Fruit fly (Drosophila melanogaster) whole organism, embryonic: ENCODE results near the gene CG13384.

Source experiments
- Atf-2 ChIP-seq: fragments of 200-800 bp; sonication (Bioruptor generic); optimal IDR thresholded peaks from 2 replicates; lab custom pipeline; 2016; ENCODE audit warnings: missing biosample characterization, missing genetic modification characterization
- Blimp-1 ChIP-seq: fragments of 200-800 bp; sonication (Bioruptor generic); optimal IDR thresholded peaks from 3 replicates; lab custom pipeline; 2018; ENCODE audit warnings: missing biosample characterization, missing genetic modification characterization, mild to moderate bottlenecking, moderate library complexity, missing genetic modification reagents
- CG10321 ChIP-seq: fragments of 200-800 bp; sonication (Bioruptor generic); IDR thresholded peaks from 2 replicates; pipeline ENCODE4 v1.3.6; 2022; ENCODE audit warnings: missing biosample characterization, missing genetic modification characterization
- CG10979 ChIP-seq: fragments of 200-800 bp; sonication (Bioruptor generic); optimal IDR thresholded peaks from 2 replicates; lab custom pipeline; 2018; ENCODE audit warnings: missing biosample characterization, mild to moderate bottlenecking, missing genetic modification characterization, moderate library complexity
- CG11398 ChIP-seq: fragments of 200-800 bp; sonication (Bioruptor generic); optimal IDR thresholded peaks from 2 replicates; lab custom pipeline; 2016; ENCODE audit warnings: missing biosample characterization, missing genetic modification characterization
- CG17359 ChIP-seq: fragments of 200-800 bp; sonication (Bioruptor generic); optimal IDR thresholded peaks from 3 replicates; lab custom pipeline; 2018; ENCODE audit warnings: missing biosample characterization, mild to moderate bottlenecking, missing genetic modification characterization, moderate library complexity
- CG2199 ChIP-seq: fragments of 200-800 bp; sonication (Bioruptor generic); IDR thresholded peaks from 3 replicates; pipeline ENCODE4 v1.3.6; 2022; ENCODE audit warnings: missing biosample characterization, missing genetic modification characterization
- CG30431 ChIP-seq: fragments of 200-800 bp; sonication (Bioruptor generic); optimal IDR thresholded peaks from 2 replicates; lab custom pipeline; 2017; ENCODE audit warnings: missing biosample characterization, missing genetic modification characterization
- CG3163 ChIP-seq: fragments of 200-800 bp; sonication (Bioruptor generic); optimal IDR thresholded peaks from 3 replicates; lab custom pipeline; 2016; ENCODE audit warnings: missing biosample characterization, missing genetic modification characterization
- CG34224 ChIP-seq: fragments of 200-800 bp; sonication (Bioruptor generic); IDR thresholded peaks from 3 replicates; pipeline ENCODE4 v1.3.6; 2022; ENCODE audit warnings: missing biosample characterization, missing genetic modification characterization; ENCODE audit not compliant: partially characterized antibody
- CG3726 ChIP-seq: fragments of 200-800 bp; sonication (Bioruptor generic); IDR thresholded peaks from 3 replicates; pipeline ENCODE4, ENCODE4 v1.3.6; 2022; ENCODE audit warnings: missing biosample characterization, missing genetic modification characterization
- CG4730 ChIP-seq: fragments of 200-800 bp; sonication (Bioruptor generic); IDR thresholded peaks from 2 replicates; pipeline ENCODE4 v1.3.6; 2022; ENCODE audit warnings: missing biosample characterization, missing genetic modification characterization
- CG5245 ChIP-seq: fragments of 200-800 bp; sonication (Bioruptor generic); optimal IDR thresholded peaks from 3 replicates; lab custom pipeline; 2016; ENCODE audit warnings: missing biosample characterization, missing genetic modification characterization
- CG6689 ChIP-seq: fragments of 200-800 bp; sonication (Bioruptor generic); IDR thresholded peaks from 2 replicates; pipeline ENCODE4 v1.3.6; 2022; ENCODE audit warnings: missing biosample characterization, missing genetic modification characterization
- CG7357 ChIP-seq: fragments of 200-800 bp; sonication (Bioruptor generic); IDR thresholded peaks from 3 replicates; pipeline ENCODE4 v1.3.6; 2022; ENCODE audit warnings: missing biosample characterization, missing genetic modification characterization
- Ets65A ChIP-seq: fragments of 200-800 bp; sonication (Bioruptor generic); peaks from one replicate; lab custom pipeline; 2016; ENCODE audit warnings: missing biosample characterization, missing genetic modification characterization
- Gug ChIP-seq: fragments of 200-800 bp; sonication (Bioruptor generic); IDR thresholded peaks from 4 replicates; pipeline ENCODE4 v1.3.6; 2022; ENCODE audit warnings: missing biosample characterization, missing genetic modification characterization
- HmgZ ChIP-seq: fragments of 200-800 bp; sonication (Bioruptor generic); optimal IDR thresholded peaks from 2 replicates; lab custom pipeline; 2018; ENCODE audit warnings: missing biosample characterization, mild to moderate bottlenecking, missing genetic modification characterization
- Med ChIP-seq: fragments of 200-800 bp; sonication (Bioruptor generic); peaks from one replicate; lab custom pipeline; 2016; ENCODE audit warnings: missing biosample characterization, missing genetic modification characterization, mild to moderate bottlenecking, inconsistent platforms, moderate library complexity
- NFAT ChIP-seq: fragments of 200-800 bp; sonication (Bioruptor generic); IDR thresholded peaks from 2 replicates; pipeline ENCODE4 v1.3.6; 2022; ENCODE audit warnings: missing biosample characterization, missing genetic modification characterization
- Opbp ChIP-seq: fragments of 200-800 bp; sonication (Bioruptor generic); IDR thresholded peaks from 3 replicates; pipeline ENCODE4 v1.3.6; 2022; ENCODE audit warnings: missing biosample characterization, missing genetic modification characterization; ENCODE audit not compliant: partially characterized antibody
- Rfx ChIP-seq: fragments of 200-800 bp; sonication (Bioruptor generic); IDR thresholded peaks from 2 replicates; pipeline ENCODE4 v1.3.6; 2022; ENCODE audit warnings: missing biosample characterization, missing genetic modification characterization
- Six4 ChIP-seq: fragments of 200-800 bp; sonication (Bioruptor generic); optimal IDR thresholded peaks from 2 replicates; lab custom pipeline; 2016; ENCODE audit warnings: missing biosample characterization, missing genetic modification characterization
- Trl ChIP-seq, 3 experiments: fragments of >200 bp in 2 of 3; fragments of 200-800 bp in 1 of 3; sonication (Bioruptor generic) in 1 of 3; optimal IDR thresholded peaks; 2 replicates in 1 of 3; 3 replicates in 2 of 3; lab custom pipeline; 2016 to 2017; ENCODE audit warnings: missing biosample characterization in 1 of 3, missing genetic modification characterization in 1 of 3
- ara ChIP-seq: fragments of 200-800 bp; sonication (Bioruptor generic); IDR thresholded peaks from 2 replicates; pipeline ENCODE4 v1.3.6; 2022; ENCODE audit warnings: missing biosample characterization, missing genetic modification characterization
- ase ChIP-seq: fragments of 200-800 bp; sonication (Bioruptor generic); IDR thresholded peaks from 3 replicates; pipeline ENCODE4 v1.3.6; 2022; ENCODE audit warnings: missing biosample characterization, missing genetic modification characterization
- ash1 ChIP-seq: fragments of 200-800 bp; sonication (Bioruptor generic); optimal IDR thresholded peaks from 2 replicates; lab custom pipeline; 2018; ENCODE audit warnings: missing biosample characterization, mild to moderate bottlenecking, missing genetic modification characterization
- cg ChIP-seq: fragments of 200-800 bp; sonication (Bioruptor generic); optimal IDR thresholded peaks from 3 replicates; lab custom pipeline; 2019; ENCODE audit warnings: missing biosample characterization, mild to moderate bottlenecking, missing genetic modification characterization, moderate library complexity
- ems ChIP-seq: fragments of 200-800 bp; sonication (Bioruptor generic); optimal IDR thresholded peaks from 3 replicates; lab custom pipeline; 2016; ENCODE audit warnings: missing biosample characterization, missing genetic modification characterization
- ewg ChIP-seq: fragments of 200-800 bp; sonication (Bioruptor generic); optimal IDR thresholded peaks from 3 replicates; lab custom pipeline; 2017; ENCODE audit warnings: mild to moderate bottlenecking, missing biosample characterization, missing genetic modification reagents, missing genetic modification characterization
- exex ChIP-seq: fragments of 200-800 bp; sonication (Bioruptor generic); optimal IDR thresholded peaks from 4 replicates; lab custom pipeline; 2018; ENCODE audit warnings: missing biosample characterization, mild to moderate bottlenecking, missing genetic modification characterization, moderate library complexity
- fd3F ChIP-seq: fragments of 200-800 bp; sonication (Bioruptor generic); optimal IDR thresholded peaks from 2 replicates; lab custom pipeline; 2018; ENCODE audit warnings: missing biosample characterization, mild to moderate bottlenecking, missing genetic modification characterization, moderate library complexity
- gce ChIP-seq: fragments of 200-800 bp; sonication (Bioruptor generic); IDR thresholded peaks from 3 replicates; pipeline ENCODE4 v1.3.6; 2022; ENCODE audit warnings: missing biosample characterization, missing genetic modification characterization
- insv ChIP-seq, 2 experiments: fragments of 200-800 bp; sonication (Bioruptor generic); optimal IDR thresholded peaks; 3 replicates each; lab custom pipeline; 2016 to 2018; ENCODE audit warnings: missing biosample characterization in 2 of 2, missing genetic modification characterization in 2 of 2
- jumu ChIP-seq: fragments of 200-800 bp; sonication (Bioruptor generic); optimal IDR thresholded peaks from 3 replicates; lab custom pipeline; 2016; ENCODE audit warnings: missing biosample characterization, missing genetic modification characterization
- kah ChIP-seq: fragments of 200-800 bp; sonication (Bioruptor generic); optimal IDR thresholded peaks from 2 replicates; lab custom pipeline; 2018; ENCODE audit warnings: missing biosample characterization, mild to moderate bottlenecking, missing genetic modification characterization
- mirr ChIP-seq: fragments of 200-800 bp; sonication (Bioruptor generic); optimal IDR thresholded peaks from 3 replicates; lab custom pipeline; 2018; ENCODE audit warnings: missing biosample characterization, mild to moderate bottlenecking, missing genetic modification characterization
- nerfin-1 ChIP-seq: fragments of 200-800 bp; sonication (Bioruptor generic); optimal IDR thresholded peaks from 3 replicates; lab custom pipeline; 2019; ENCODE audit warnings: missing biosample characterization, mild to moderate bottlenecking, missing genetic modification characterization, moderate library complexity
- nom ChIP-seq: fragments of 200-800 bp; sonication (Bioruptor generic); optimal IDR thresholded peaks from 2 replicates; lab custom pipeline; 2017; ENCODE audit warnings: missing biosample characterization, missing genetic modification characterization, mild to moderate bottlenecking, moderate library complexity, missing genetic modification reagents
- repo ChIP-seq: fragments of 200-800 bp; sonication (Bioruptor generic); optimal IDR thresholded peaks from 2 replicates; lab custom pipeline; 2016; ENCODE audit warnings: missing biosample characterization, missing genetic modification characterization
- sisA ChIP-seq: fragments of 200-800 bp; sonication (Bioruptor generic); IDR thresholded peaks from 2 replicates; pipeline ENCODE4 v1.3.6; 2022; ENCODE audit warnings: missing biosample characterization, missing genetic modification characterization
- sna ChIP-seq: fragments of 200-800 bp; sonication (Bioruptor generic); IDR thresholded peaks from 2 replicates; pipeline ENCODE4 v1.3.6; 2022; ENCODE audit warnings: missing biosample characterization, missing genetic modification characterization; ENCODE audit not compliant: partially characterized antibody
- so ChIP-seq: fragments of 200-800 bp; sonication (Bioruptor generic); IDR thresholded peaks from 3 replicates; pipeline ENCODE4 v1.3.6; 2022; ENCODE audit warnings: missing biosample characterization, missing genetic modification characterization
- sob ChIP-seq: fragments of 200-800 bp; sonication (Bioruptor generic); IDR thresholded peaks from 2 replicates; pipeline ENCODE4 v1.3.6; 2022; ENCODE audit warnings: missing biosample characterization, missing genetic modification characterization
- ssp ChIP-seq: fragments of 200-800 bp; sonication (Bioruptor generic); IDR thresholded peaks from 2 replicates; pipeline ENCODE4 v1.3.6; 2022; ENCODE audit warnings: missing biosample characterization, missing genetic modification characterization
- wek ChIP-seq: fragments of 200-800 bp; sonication (Bioruptor generic); optimal IDR thresholded peaks from 3 replicates; lab custom pipeline; 2018; ENCODE audit warnings: missing biosample characterization, mild to moderate bottlenecking, missing genetic modification characterization, moderate library complexity

The CG13384 gene

dm6 chr2L:8425962-8426759, 41.9 kb downstream of the CG13384 start (continued):
- no peak for TF ChIP-seq nerfin-1
- TF ChIP-seq ssp (GFP tag; lab: Robert Waterston, UW) = no peak
- TF ChIP-seq, all 482 proteins: peak for 3

DNA sequence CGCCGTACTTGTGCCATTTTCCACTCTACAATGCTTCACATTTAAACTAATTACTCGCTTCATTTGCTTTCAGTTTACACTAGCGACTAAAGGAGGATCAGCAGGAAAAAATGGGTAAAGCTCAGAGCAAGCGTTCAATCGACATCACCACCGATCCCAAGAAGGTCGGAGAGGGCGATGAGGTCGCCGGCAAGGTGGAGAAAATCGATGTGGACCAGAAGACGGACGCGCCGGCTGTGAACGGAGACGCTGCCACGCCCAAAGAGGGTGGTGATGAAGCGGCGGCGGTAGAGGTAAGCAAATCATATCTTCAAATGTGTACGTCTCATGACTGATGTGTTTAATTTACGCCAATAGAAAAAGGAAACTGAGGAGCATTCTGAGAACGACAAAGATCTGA, 42.5 kb downstream of the CG13384 start:
- TF ChIP-seq CG6689 = no peak
- TF ChIP-seq CG17359 = no peak
- TF ChIP-seq ems = no peak
- TF ChIP-seq exex = no peak
- TF ChIP-seq gce (GFP tag; lab: Robert Waterston, UW) = no peak
- no peak for TF ChIP-seq Gug (GFP tag; lab: Robert Waterston, UW)
- TF ChIP-seq CG10321 = no peak
- no peak for TF ChIP-seq CG5245 (GFP tag; lab: Kevin White, UChicago)
- peak; percentile 63 for TF ChIP-seq Med (GFP tag; lab: Kevin White, UChicago)

DNA sequence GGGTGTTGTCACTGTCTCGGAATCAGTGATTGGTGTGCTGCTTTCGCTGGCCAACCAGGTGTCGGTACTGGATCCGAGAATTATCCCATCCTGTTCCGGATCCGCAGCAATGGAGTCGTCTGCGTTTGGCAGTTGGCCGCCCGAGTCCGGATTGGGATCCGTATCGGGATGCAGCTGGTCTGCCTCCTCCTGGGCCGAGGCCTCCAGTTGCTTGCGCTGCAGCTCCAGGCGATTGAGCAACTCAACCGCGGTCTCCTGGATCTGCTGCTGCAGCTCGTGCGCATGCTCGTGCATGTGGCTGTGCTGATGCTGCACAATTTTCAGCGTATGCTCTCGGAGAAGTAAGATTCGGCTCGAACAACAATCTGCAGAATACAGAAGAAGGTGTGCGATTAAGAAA, 47.9 kb downstream of the CG13384 start:
- TF ChIP-seq cg (GFP tag; lab: Kevin White, UChicago) (no peak), HmgZ (tag; lab: Kevin White, UChicago) (no peak), CG3726 (GFP tag; lab: Robert Waterston, UW) (0 out of 3 replicates have a peak, but pooled peaks have one; percentile 25), so (GFP tag; lab: Robert Waterston, UW) (0 out of 3 replicates have a peak, but pooled peaks have one; percentile 11), sisA (GFP tag; lab: Robert Waterston, UW) (0 out of 2 replicates have a peak, but pooled peaks have one; percentile 19), ara (GFP tag; lab: Robert Waterston, UW) (0 out of 2 replicates have a peak, but pooled peaks have one; percentile 15), ase (GFP tag; lab: Robert Waterston, UW) (no peak), ewg (GFP tag; lab: Kevin White, UChicago) (peak; percentile 16), Ets65A (peak; percentile 91), CG10979 (no peak), fd3F (GFP tag; lab: Kevin White, UChicago) (no peak), sna (no peak), CG11398 (GFP tag; lab: Kevin White, UChicago) (no peak), mirr (GFP tag; lab: Kevin White, UChicago) (no peak), kah (no peak), sob (0 out of 2 replicates have a peak, but pooled peaks have one; percentile 12), Rfx (GFP tag; lab: Robert Waterston, UW) (no peak), Atf-2 (GFP tag; lab: Kevin White, UChicago) (no peak), CG4730 (GFP tag; lab: Robert Waterston, UW) (no peak), Six4 (GFP tag; lab: Kevin White, UChicago) (no peak), CG7357 (GFP tag; lab: Robert Waterston, UW) (no peak)

dm6 chr2L:8433512-8433911, 49.3 kb downstream of the CG13384 start, which contains the start of gene grk:
TSS of gene grk (minus strand) at chr2L:8433598.
- TF ChIP-seq nom (GFP tag; lab: Kevin White, UChicago) (peak; percentile 16), ash1 (no peak), CG3163 (GFP tag; lab: Kevin White, UChicago) (peak; percentile 75), sisA (GFP tag; lab: Robert Waterston, UW) (no peak), repo (GFP tag; lab: Kevin White, UChicago) (no peak), CG34224 (GFP tag; lab: Robert Waterston, UW) (peak; percentile 34; the same call in 1 of the 3 replicates), Trl (optimal IDR thresholded peaks at IDR 0.05; lab: Kevin White, UChicago) (peak; percentile 55 to 60), Trl (GFP tag; optimal IDR thresholded peaks at IDR 0.05; lab: Kevin White, UChicago) (no peak), Opbp (0 out of 3 replicates have a peak, but pooled peaks have one; percentile 45), jumu (GFP tag; lab: Kevin White, UChicago) (no peak), CG10321 (no peak), wek (GFP tag; lab: Kevin White, UChicago) (no peak), Blimp-1 (GFP tag; lab: Kevin White, UChicago) (no peak), CG30431 (GFP tag; lab: Kevin White, UChicago) (no peak), CG2199 (GFP tag; lab: Robert Waterston, UW) (peak; percentile 78; the same call in 2 of the 3 replicates), insv (GFP tag; optimal IDR thresholded peaks at IDR 0.05; lab: Kevin White, UChicago) (no peak), NFAT (GFP tag; lab: Robert Waterston, UW) (0 out of 2 replicates have a peak, but pooled peaks have one; percentile 28)
